Fruit fly (Drosophila melanogaster) whole organism, wandering third instar larva: Measurements from ENCODE around the gene PolE1.
A peak's percentile ranks its signal among the peaks of the same experiment; 100 is the strongest.

Source experiments
- Abd-B ChIP-seq: fragments of >200 bp; optimal IDR thresholded peaks from 2 replicates; lab custom pipeline; 2017; ENCODE audit warnings: missing biosample characterization, missing genetic modification characterization
- CG32264 ChIP-seq: fragments of 200-800 bp; sonication (Bioruptor generic); optimal IDR thresholded peaks from 2 replicates; lab custom pipeline; 2016; ENCODE audit warnings: missing biosample characterization, missing genetic modification characterization
- CG9705 ChIP-seq: fragments of 200-800 bp; sonication (Bioruptor generic); optimal IDR thresholded peaks from 2 replicates; lab custom pipeline; 2018; ENCODE audit warnings: missing biosample characterization, mild to moderate bottlenecking, missing genetic modification characterization
- CrebA ChIP-seq: fragments of 200-800 bp; sonication (Bioruptor generic); optimal IDR thresholded peaks from 2 replicates; lab custom pipeline; 2016; ENCODE audit warnings: missing biosample characterization, mild to moderate bottlenecking, missing genetic modification characterization, borderline replicate concordance
- Dfd ChIP-seq: fragments of >200 bp; optimal IDR thresholded peaks from 2 replicates; lab custom pipeline; 2017; ENCODE audit warnings: missing biosample characterization, missing genetic modification characterization
- Dif ChIP-seq: fragments of 200-275, 200-300 bp; sonication (Bioruptor generic); optimal IDR thresholded peaks from 2 replicates; lab custom pipeline; 2018; ENCODE audit warnings: missing biosample characterization, missing genetic modification characterization; ENCODE audit not compliant: partially characterized antibody
- GATAd ChIP-seq: sonication (Bioruptor generic); optimal IDR thresholded peaks from 2 replicates; lab custom pipeline; 2016; ENCODE audit warnings: missing biosample characterization, missing genetic modification characterization
- HLH106 ChIP-seq: fragments of 200-800 bp; optimal IDR thresholded peaks from 3 replicates; lab custom pipeline; 2019; ENCODE audit warnings: missing biosample characterization, mild to moderate bottlenecking, missing genetic modification characterization, moderate library complexity
- Hnf4 ChIP-seq: fragments of 200-800 bp; sonication (Bioruptor generic); optimal IDR thresholded peaks from 2 replicates; lab custom pipeline; 2016; ENCODE audit warnings: missing biosample characterization, mild to moderate bottlenecking, missing genetic modification characterization
- Hr83 ChIP-seq: fragments of 200-300 bp; sonication (Bioruptor generic); optimal IDR thresholded peaks from 2 replicates; lab custom pipeline; 2016; ENCODE audit warnings: missing biosample characterization, mild to moderate bottlenecking, missing genetic modification characterization, moderate library complexity; ENCODE audit not compliant: poor library complexity, severe bottlenecking
- Jra ChIP-seq: sonication (Bioruptor generic); optimal IDR thresholded peaks from 2 replicates; lab custom pipeline; 2016; ENCODE audit warnings: missing biosample characterization, missing genetic modification characterization
- Mio ChIP-seq: sonication (Bioruptor generic); optimal IDR thresholded peaks from 2 replicates; lab custom pipeline; 2016; ENCODE audit warnings: missing biosample characterization, missing genetic modification characterization
- Myc ChIP-seq: fragments of >200 bp; optimal IDR thresholded peaks from 2 replicates; lab custom pipeline; 2017
- N ChIP-seq: fragments of >200 bp; optimal IDR thresholded peaks from 2 replicates; lab custom pipeline; 2018; ENCODE audit warnings: missing biosample characterization, missing external identifiers, missing genetic modification characterization
- Rel ChIP-seq, 2 experiments: fragments of 200-800 bp; sonication (Bioruptor generic) in 1 of 2; optimal IDR thresholded peaks; 2 replicates in 1 of 2; 3 replicates in 1 of 2; lab custom pipeline; 2016 to 2019; ENCODE audit warnings: mild to moderate bottlenecking in 2 of 2, missing biosample characterization in 2 of 2, missing genetic modification characterization in 2 of 2, moderate library complexity in 1 of 2
- Sp1 ChIP-seq: fragments of 200-800 bp; sonication (Bioruptor generic); optimal IDR thresholded peaks from 3 replicates; lab custom pipeline; 2019; ENCODE audit warnings: missing biosample characterization, mild to moderate bottlenecking, missing genetic modification characterization, moderate library complexity
- Vsx2 ChIP-seq: fragments of 200-300, 225-300 bp; sonication (Bioruptor generic); optimal IDR thresholded peaks from 2 replicates; lab custom pipeline; 2018; ENCODE audit warnings: missing biosample characterization, missing genetic modification characterization; ENCODE audit not compliant: partially characterized antibody
- brk ChIP-seq: fragments of 200-800 bp; sonication (Bioruptor generic); optimal IDR thresholded peaks from 2 replicates; lab custom pipeline; 2016; ENCODE audit warnings: missing biosample characterization, mild to moderate bottlenecking, missing genetic modification characterization
- dl ChIP-seq, 2 experiments: fragments of 175-275, 200-275 bp in 1 of 2; fragments of 200-275 bp in 1 of 2; sonication (Bioruptor generic); optimal IDR thresholded peaks; lab custom pipeline; 2018; ENCODE audit warnings: mild to moderate bottlenecking in 2 of 2, missing biosample characterization in 2 of 2, missing genetic modification characterization in 2 of 2, moderate library complexity in 2 of 2; ENCODE audit not compliant: partially characterized antibody in 2 of 2, insufficient read depth in 1 of 2
- dmrt93B ChIP-seq: fragments of 200-800 bp; sonication (Bioruptor generic); optimal IDR thresholded peaks from 2 replicates; lab custom pipeline; 2018; ENCODE audit warnings: missing biosample characterization, mild to moderate bottlenecking, missing genetic modification characterization
- dsf ChIP-seq: sonication (Bioruptor generic); optimal IDR thresholded peaks from 2 replicates; lab custom pipeline; 2016; ENCODE audit warnings: missing biosample characterization, missing genetic modification characterization, borderline replicate concordance
- ey ChIP-seq: fragments of 200-800 bp; sonication (Bioruptor generic); optimal IDR thresholded peaks from 2 replicates; lab custom pipeline; 2016; ENCODE audit warnings: missing biosample characterization, missing genetic modification characterization
- foxo ChIP-seq, 2 experiments: fragments of 200-800 bp; sonication (Bioruptor generic); optimal IDR thresholded peaks; 2 replicates in 1 of 2; 3 replicates in 1 of 2; lab custom pipeline; 2016 to 2017; ENCODE audit warnings: missing biosample characterization in 2 of 2, missing genetic modification characterization in 2 of 2
- fru ChIP-seq: fragments of 200-800 bp; sonication (Bioruptor generic); optimal IDR thresholded peaks from 3 replicates; lab custom pipeline; 2016; ENCODE audit warnings: missing biosample characterization, mild to moderate bottlenecking, missing genetic modification characterization
- h ChIP-seq: fragments of 200-800 bp; sonication (Bioruptor generic); optimal IDR thresholded peaks from 3 replicates; lab custom pipeline; 2016; ENCODE audit warnings: missing biosample characterization, mild to moderate bottlenecking, missing genetic modification characterization
- lola ChIP-seq: fragments of >200 bp; optimal IDR thresholded peaks from 2 replicates; lab custom pipeline; 2017; ENCODE audit warnings: missing biosample characterization, missing genetic modification characterization
- pan ChIP-seq: fragments of >200 bp; optimal IDR thresholded peaks from 2 replicates; lab custom pipeline; 2017
- rgr ChIP-seq: fragments of 200-800 bp; sonication (Bioruptor generic); optimal IDR thresholded peaks from 3 replicates; lab custom pipeline; 2016; ENCODE audit warnings: missing biosample characterization, mild to moderate bottlenecking, missing genetic modification characterization
- sage ChIP-seq: fragments of 200-800 bp; sonication (Bioruptor generic); optimal IDR thresholded peaks from 2 replicates; lab custom pipeline; 2016; ENCODE audit warnings: missing biosample characterization, mild to moderate bottlenecking, missing genetic modification characterization
- sv ChIP-seq: fragments of 200-800 bp; sonication (Bioruptor generic); optimal IDR thresholded peaks from 3 replicates; lab custom pipeline; 2016; ENCODE audit warnings: missing biosample characterization, missing genetic modification characterization
- usp ChIP-seq: fragments of >200 bp; optimal IDR thresholded peaks from 2 replicates; lab custom pipeline; 2017; ENCODE audit warnings: missing biosample characterization, missing genetic modification characterization
- woc ChIP-seq: sonication (Bioruptor generic); optimal IDR thresholded peaks from 2 replicates; lab custom pipeline; 2016; ENCODE audit warnings: missing biosample characterization, mild to moderate bottlenecking, missing genetic modification characterization

PolE1 gene

DNA sequence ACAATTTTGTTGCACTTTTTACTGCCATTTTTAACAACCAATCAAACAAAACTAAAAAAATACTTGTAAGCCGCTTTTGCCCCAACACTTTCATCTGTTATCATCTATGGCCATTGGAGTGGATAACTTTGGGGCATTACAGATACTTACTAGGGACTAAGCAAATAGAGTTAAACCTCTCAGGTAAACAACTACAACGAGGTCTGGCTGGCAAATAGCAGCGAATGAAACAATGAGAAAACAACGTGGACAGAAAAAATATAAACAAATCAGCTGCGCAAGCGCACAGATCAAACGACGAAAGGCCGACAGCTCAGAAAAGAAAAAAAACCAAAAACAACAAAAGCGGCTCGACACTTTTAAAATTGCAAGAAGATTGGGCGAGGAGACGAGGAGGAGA lies 45.8 kb upstream of the PolE1 start:
- TF ChIP-seq pan (lab: Kevin White, UChicago) = no peak
- TF ChIP-seq Abd-B = no peak
- TF ChIP-seq Myc (lab: Kevin White, UChicago) = no peak
- TF ChIP-seq CrebA (GFP tag; lab: Kevin White, UChicago) = no peak
- TF ChIP-seq Mio (GFP tag; lab: Kevin White, UChicago) = no peak
- no peak for TF ChIP-seq dsf (GFP tag; lab: Kevin White, UChicago)
- TF ChIP-seq Hr83 (GFP tag; lab: Kevin White, UChicago) = no peak
- TF ChIP-seq rgr (GFP tag; lab: Kevin White, UChicago) = no peak
- no peak for TF ChIP-seq Jra (GFP tag; lab: Kevin White, UChicago)
- TF ChIP-seq sage = no peak
- no peak for TF ChIP-seq ey (GFP tag; lab: Kevin White, UChicago)
- TF ChIP-seq fru = no peak
- no peak for TF ChIP-seq Sp1 (GFP tag; lab: Kevin White, UChicago)
- TF ChIP-seq Rel (GFP tag; optimal IDR thresholded peaks at IDR 0.05; lab: Kevin White, UChicago) = no peak
- no peak for TF ChIP-seq Rel (tag; optimal IDR thresholded peaks at IDR 0.05; lab: Kevin White, UChicago)
- no peak for TF ChIP-seq brk (GFP tag; lab: Kevin White, UChicago)
- no peak for TF ChIP-seq Dif
- TF ChIP-seq, all 38 proteins: peak for 0

dm6 chr3R:23303297-23303696 lies 44.6 kb upstream of the PolE1 start:
- TF ChIP-seq dl (GFP tag; optimal IDR thresholded peaks at IDR 0.05; lab: Kevin White, UChicago; ENCODE audit: insufficient read depth in 1 of 2, partially characterized antibody in 2 of 2) (no peak), dsf (GFP tag; lab: Kevin White, UChicago) (no peak), CG32264 (no peak), Mio (GFP tag; lab: Kevin White, UChicago) (no peak), Hnf4 (no peak), Rel (GFP tag; optimal IDR thresholded peaks at IDR 0.05; lab: Kevin White, UChicago) (no peak), Rel (tag; optimal IDR thresholded peaks at IDR 0.05; lab: Kevin White, UChicago) (no peak), h (GFP tag; lab: Kevin White, UChicago) (no peak), Vsx2 (GFP tag; lab: Kevin White, UChicago) (no peak)

DNA sequence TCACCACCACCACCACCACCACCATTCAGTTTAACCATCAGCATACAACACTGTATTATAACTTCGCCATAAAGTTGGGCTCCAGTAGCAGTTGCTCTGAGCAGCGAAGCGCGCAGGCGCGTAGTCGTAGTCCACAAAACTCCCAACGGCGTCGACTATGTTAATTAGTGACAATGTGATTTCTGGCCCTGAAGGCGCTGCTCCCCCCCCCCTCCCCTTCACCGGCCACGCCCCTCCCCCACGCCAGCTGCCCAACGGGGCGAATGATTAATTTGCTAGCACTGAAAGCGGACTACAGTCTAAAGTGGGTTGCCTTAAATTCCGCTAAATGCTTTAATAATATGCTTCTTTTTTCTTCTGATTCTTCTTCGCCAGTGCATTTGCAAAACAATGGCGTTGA lies 41.1 kb upstream of the PolE1 start:
- peak; percentile 70 for TF ChIP-seq Dfd (GFP tag; lab: Kevin White, UChicago)
- no peak for TF ChIP-seq HLH106 (tag; lab: Kevin White, UChicago)
- peak; percentile 20 for TF ChIP-seq N (GFP tag; lab: Kevin White, UChicago)
- no peak for TF ChIP-seq usp (GFP tag; lab: Kevin White, UChicago)
- TF ChIP-seq Abd-B = no peak
- TF ChIP-seq Myc (lab: Kevin White, UChicago) = no peak
- TF ChIP-seq ey (GFP tag; lab: Kevin White, UChicago) = no peak
- TF ChIP-seq CG9705 (GFP tag; lab: Kevin White, UChicago) = no peak

DNA sequence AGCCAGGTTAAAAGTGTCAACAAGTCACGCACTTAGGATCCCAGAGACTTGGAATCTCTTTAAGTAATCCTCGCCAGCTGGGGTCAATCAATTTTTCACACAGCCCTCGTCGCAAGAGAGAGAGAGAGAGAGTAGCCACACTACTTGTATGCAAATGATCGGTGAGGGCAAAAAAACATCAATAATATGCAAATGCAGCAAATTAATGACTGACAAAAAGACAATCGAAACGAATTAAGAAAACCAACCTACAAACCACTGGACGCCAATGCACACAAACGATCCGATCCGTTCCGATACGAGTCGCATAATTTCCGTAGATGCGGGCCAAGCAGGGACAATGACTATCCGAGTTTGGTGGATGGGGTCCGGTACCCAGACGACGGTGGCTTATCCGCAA lies 38.2 kb upstream of the PolE1 start:
- TF ChIP-seq woc (GFP tag; lab: Kevin White, UChicago) (no peak), foxo (GFP tag; optimal IDR thresholded peaks at IDR 0.05; lab: Kevin White, UChicago) (no peak), Hr83 (GFP tag; lab: Kevin White, UChicago) (no peak), sv (GFP tag; lab: Kevin White, UChicago) (no peak), N (GFP tag; lab: Kevin White, UChicago) (no peak), GATAd (GFP tag; lab: Kevin White, UChicago) (no peak), Dif (no peak), dmrt93B (GFP tag; lab: Kevin White, UChicago) (no peak), lola (GFP tag; lab: Kevin White, UChicago) (no peak), CrebA (GFP tag; lab: Kevin White, UChicago) (no peak)

DNA sequence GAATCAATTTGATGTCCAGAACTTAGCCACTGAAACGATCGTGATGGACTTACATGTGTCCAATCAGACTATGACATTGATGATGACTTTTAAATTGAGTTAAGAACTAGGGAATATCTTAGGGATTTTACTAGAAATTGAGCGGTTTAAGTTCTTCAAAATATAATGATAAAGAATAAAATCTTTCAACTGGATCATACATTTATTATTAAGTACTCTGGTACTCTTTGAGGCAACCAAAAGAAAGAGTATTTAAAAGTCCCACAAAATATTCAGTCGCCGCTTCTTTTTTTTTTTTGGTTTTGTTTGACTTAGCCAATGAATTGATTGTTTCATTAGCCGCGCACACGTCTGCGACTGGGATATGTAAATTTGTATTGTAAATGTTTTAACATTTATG lies 37.8 kb upstream of the PolE1 start:
- no peak for TF ChIP-seq CG32264
- TF ChIP-seq, all 38 proteins: peak for 0
